Worm (Caenorhabditis elegans) whole organism, late embryonic: Measurements from ENCODE around the gene R05G6.10.

Experiments used
- C08G9.2 ChIP-seq: sonication (generic microtip); optimal IDR thresholded peaks from 2 replicates; lab custom pipeline; 2016; ENCODE audit warnings: mild to moderate bottlenecking, missing genetic modification characterization, moderate library complexity, missing compliant biosample characterization
- C38D4.7 ChIP-seq: fragments of 200-800 bp; sonication (Bioruptor generic); optimal IDR thresholded peaks from 2 replicates; lab custom pipeline; 2018; ENCODE audit warnings: mild to moderate bottlenecking, missing genetic modification characterization, moderate library complexity, missing compliant biosample characterization
- K02D7.2 ChIP-seq: sonication (generic microtip); optimal IDR thresholded peaks from 2 replicates; lab custom pipeline; 2017; ENCODE audit warnings: mild to moderate bottlenecking, missing genetic modification characterization, missing compliant biosample characterization
- K09A11.1 ChIP-seq: sonication (generic microtip); optimal IDR thresholded peaks from 2 replicates; lab custom pipeline; 2017; ENCODE audit warnings: antibody characterized with exemption, mild to moderate bottlenecking, missing genetic modification characterization, missing compliant biosample characterization; ENCODE audit not compliant: insufficient read depth
- ama-1 ChIP-seq: fragments of 150-350 bp; optimal IDR thresholded peaks from 2 replicates; lab custom pipeline; 2014
- ceh-14 ChIP-seq: sonication (generic microtip); optimal IDR thresholded peaks from 2 replicates; lab custom pipeline; 2016; ENCODE audit warnings: missing genotype, missing genetic modification characterization, missing compliant biosample characterization
- ceh-18 ChIP-seq: sonication (generic microtip); optimal IDR thresholded peaks from 2 replicates; lab custom pipeline; 2016; ENCODE audit warnings: missing genetic modification characterization, missing compliant biosample characterization
- ceh-19 ChIP-seq: fragments of 200-800 bp; sonication (Bioruptor generic); optimal IDR thresholded peaks from 2 replicates; lab custom pipeline; 2018; ENCODE audit warnings: mild to moderate bottlenecking, missing genetic modification characterization, missing compliant biosample characterization
- ceh-2 ChIP-seq: sonication (generic microtip); optimal IDR thresholded peaks from 2 replicates; lab custom pipeline; 2016; ENCODE audit warnings: missing genotype, missing genetic modification characterization, missing compliant biosample characterization
- ceh-31 ChIP-seq: sonication (generic microtip); optimal IDR thresholded peaks from 2 replicates; lab custom pipeline; 2016; ENCODE audit warnings: missing genetic modification characterization, missing compliant biosample characterization
- ceh-34 ChIP-seq: sonication (generic microtip); optimal IDR thresholded peaks from 2 replicates; lab custom pipeline; 2016; ENCODE audit warnings: mild to moderate bottlenecking, missing genetic modification characterization, missing compliant biosample characterization
- ceh-45 ChIP-seq: fragments of 200-800 bp; sonication (Bioruptor generic); IDR thresholded peaks from 2 replicates; pipeline ENCODE4 v1.3.6; 2022; ENCODE audit warnings: missing genetic modification reagents, missing genetic modification characterization, missing compliant biosample characterization
- ceh-48 ChIP-seq: sonication (generic microtip); optimal IDR thresholded peaks from 2 replicates; lab custom pipeline; 2016; ENCODE audit warnings: missing genetic modification characterization, inconsistent platforms, missing compliant biosample characterization
- ceh-6 ChIP-seq: fragments of 200-800 bp; sonication (Bioruptor generic); optimal IDR thresholded peaks from 2 replicates; lab custom pipeline; 2018; ENCODE audit warnings: mild to moderate bottlenecking, missing genetic modification characterization, missing compliant biosample characterization
- ceh-9 ChIP-seq: sonication (generic microtip); optimal IDR thresholded peaks from 2 replicates; lab custom pipeline; 2016; ENCODE audit warnings: mild to moderate bottlenecking, missing genetic modification characterization, inconsistent platforms, missing compliant biosample characterization
- che-1 ChIP-seq: sonication (generic microtip); optimal IDR thresholded peaks from 2 replicates; lab custom pipeline; 2016; ENCODE audit warnings: mild to moderate bottlenecking, missing genetic modification characterization, missing compliant biosample characterization
- dmd-4 ChIP-seq: sonication (generic microtip); optimal IDR thresholded peaks from 2 replicates; lab custom pipeline; 2016; ENCODE audit warnings: borderline replicate concordance, missing genetic modification characterization, missing compliant biosample characterization
- dve-1 ChIP-seq: sonication (generic microtip); optimal IDR thresholded peaks from 2 replicates; lab custom pipeline; 2017; ENCODE audit warnings: antibody characterized with exemption, mild to moderate bottlenecking, missing genetic modification characterization, missing compliant biosample characterization
- elt-2 ChIP-seq: sonication (generic microtip); optimal IDR thresholded peaks from 2 replicates; lab custom pipeline; 2016; ENCODE audit warnings: missing genetic modification reagents, missing genetic modification characterization, missing compliant biosample characterization
- elt-4 ChIP-seq: sonication (generic microtip); optimal IDR thresholded peaks from 2 replicates; lab custom pipeline; 2016; ENCODE audit warnings: missing genetic modification characterization, missing compliant biosample characterization
- eyg-1 ChIP-seq: sonication (generic microtip); optimal IDR thresholded peaks from 2 replicates; lab custom pipeline; 2016; ENCODE audit warnings: missing genotype, missing genetic modification characterization, missing compliant biosample characterization
- fkh-6 ChIP-seq: sonication (generic microtip); optimal IDR thresholded peaks from 2 replicates; lab custom pipeline; 2016; ENCODE audit warnings: missing genetic modification characterization, missing compliant biosample characterization
- gmeb-2 ChIP-seq: sonication (generic microtip); optimal IDR thresholded peaks from 2 replicates; lab custom pipeline; 2016; ENCODE audit warnings: missing genetic modification characterization, inconsistent platforms, missing compliant biosample characterization
- hlh-13 ChIP-seq: fragments of 200-800 bp; sonication (Bioruptor generic); optimal IDR thresholded peaks from 2 replicates; lab custom pipeline; 2018; ENCODE audit warnings: mild to moderate bottlenecking, missing genetic modification characterization, missing compliant biosample characterization
- hlh-15 ChIP-seq: sonication (generic microtip); optimal IDR thresholded peaks from 2 replicates; lab custom pipeline; 2016; ENCODE audit warnings: missing genetic modification characterization, missing compliant biosample characterization
- hlh-30 ChIP-seq: sonication (generic microtip); optimal IDR thresholded peaks from 2 replicates; lab custom pipeline; 2017; ENCODE audit warnings: antibody characterized with exemption, missing genetic modification characterization, missing compliant biosample characterization; ENCODE audit not compliant: insufficient read depth
- hlh-6 ChIP-seq: sonication (generic microtip); optimal IDR thresholded peaks from 2 replicates; lab custom pipeline; 2016; ENCODE audit warnings: missing genotype, missing genetic modification characterization, missing compliant biosample characterization
- lin-11 ChIP-seq: fragments of 200-800 bp; sonication (Bioruptor generic); optimal IDR thresholded peaks from 2 replicates; lab custom pipeline; 2018; ENCODE audit warnings: mild to moderate bottlenecking, missing genetic modification characterization, missing compliant biosample characterization
- madf-2 ChIP-seq: sonication (generic microtip); optimal IDR thresholded peaks from 2 replicates; lab custom pipeline; 2017; ENCODE audit warnings: missing genetic modification characterization, missing compliant biosample characterization
- nfya-1 ChIP-seq: sonication (generic microtip); optimal IDR thresholded peaks from 2 replicates; lab custom pipeline; 2017; ENCODE audit warnings: missing genetic modification characterization, mild to moderate bottlenecking, missing compliant biosample characterization, antibody characterized with exemption, moderate library complexity
- nhr-11 ChIP-seq: fragments of 150-350 bp; optimal IDR thresholded peaks from 2 replicates; lab custom pipeline; 2014; ENCODE audit warnings: missing biosample characterization, missing genetic modification characterization
- odd-2 ChIP-seq: sonication (generic microtip); optimal IDR thresholded peaks from 2 replicates; lab custom pipeline; 2017; ENCODE audit warnings: antibody characterized with exemption, mild to moderate bottlenecking, missing genetic modification characterization, missing compliant biosample characterization
- pag-3 ChIP-seq: sonication (generic microtip); optimal IDR thresholded peaks from 2 replicates; lab custom pipeline; 2016; ENCODE audit warnings: missing compliant biosample characterization, missing genetic modification characterization, borderline replicate concordance
- pha-4 ChIP-seq: fragments of 150-350 bp; optimal IDR thresholded peaks from 2 replicates; lab custom pipeline; 2018; ENCODE audit warnings: missing biosample characterization, missing genetic modification reagents, missing genetic modification characterization
- pqm-1 ChIP-seq: sonication (generic microtip); optimal IDR thresholded peaks from 2 replicates; lab custom pipeline; 2016; ENCODE audit warnings: missing genetic modification characterization, missing compliant biosample characterization
- pros-1 ChIP-seq: fragments of 150-350 bp; optimal IDR thresholded peaks from 2 replicates; lab custom pipeline; 2014; ENCODE audit warnings: missing biosample characterization, missing genetic modification reagents, missing genetic modification characterization
- ref-2 ChIP-seq: sonication (generic microtip); optimal IDR thresholded peaks from 2 replicates; lab custom pipeline; 2016; ENCODE audit warnings: missing genetic modification characterization, missing compliant biosample characterization
- rnt-1 ChIP-seq: sonication (generic microtip); optimal IDR thresholded peaks from 2 replicates; lab custom pipeline; 2016; ENCODE audit warnings: missing genetic modification characterization, missing compliant biosample characterization
- tbx-2 ChIP-seq: sonication (generic microtip); optimal IDR thresholded peaks from 2 replicates; lab custom pipeline; 2016; ENCODE audit warnings: missing genetic modification characterization, missing compliant biosample characterization
- tbx-7 ChIP-seq: sonication (generic microtip); optimal IDR thresholded peaks from 2 replicates; lab custom pipeline; 2016; ENCODE audit warnings: missing genotype, missing genetic modification characterization, missing compliant biosample characterization
- unc-42 ChIP-seq: sonication (generic microtip); optimal IDR thresholded peaks from 2 replicates; lab custom pipeline; 2016; ENCODE audit warnings: missing genotype, missing genetic modification characterization, missing compliant biosample characterization
- unc-55 ChIP-seq: sonication (generic microtip); optimal IDR thresholded peaks from 2 replicates; lab custom pipeline; 2017; ENCODE audit warnings: missing biosample characterization, missing genetic modification reagents, missing genetic modification characterization
- unc-86 ChIP-seq: sonication (generic microtip); optimal IDR thresholded peaks from 2 replicates; lab custom pipeline; 2016; ENCODE audit warnings: missing genetic modification characterization, missing compliant biosample characterization
- ztf-16 ChIP-seq: sonication (generic microtip); optimal IDR thresholded peaks from 2 replicates; lab custom pipeline; 2017; ENCODE audit warnings: missing genetic modification characterization, missing compliant biosample characterization

The R05G6.10 gene

ce11 chrIV:7580062-7580614, 37.8 kb upstream of the R05G6.10 start, which contains the start of the genes cec-5 and nol-10:
Gene cec-5 (minus strand): TSS chrIV:7580112.
Gene nol-10 (plus strand): TSS chrIV:7580597.
- TF ChIP-seq ceh-18, result peak; percentile 49
- peak; percentile 28 for TF ChIP-seq ceh-19
- TF ChIP-seq ref-2 (tag; lab: Kevin White, UChicago), result peak; percentile 10
- peak; percentile 1 for TF ChIP-seq eyg-1 (tag; lab: Kevin White, UChicago)
- TF ChIP-seq ceh-31 (tag; lab: Kevin White, UChicago), result peak; percentile 83
- peak; percentile 67 for TF ChIP-seq tbx-2 (tag; lab: Kevin White, UChicago)
- TF ChIP-seq ceh-9 (tag; lab: Kevin White, UChicago), result no peak
- TF ChIP-seq pag-3 (tag; lab: Kevin White, UChicago), result no peak
- no peak for TF ChIP-seq dmd-4 (tag; lab: Kevin White, UChicago)
- peak; percentile 52 for TF ChIP-seq ceh-34
- TF ChIP-seq unc-42 (tag; lab: Kevin White, UChicago), result peak; percentile 92
- peak; percentile 64 for TF ChIP-seq hlh-30 (tag; lab: Kevin White, UChicago)
- TF ChIP-seq gmeb-2, result no peak
- TF ChIP-seq K09A11.1 (tag; lab: Kevin White, UChicago), result peak; percentile 14
- TF ChIP-seq nfya-1 (tag; lab: Kevin White, UChicago), result peak; percentile 95
- peak; percentile 52 for TF ChIP-seq ceh-14
- peak; percentile 53 for TF ChIP-seq dve-1

ce11 chrIV:7578281-7578680, 35.9 kb upstream of the R05G6.10 start, which contains the start of gene F32E10.5:
Gene F32E10.5 (minus strand): TSS chrIV:7578381.
- TF ChIP-seq hlh-6 (tag; lab: Kevin White, UChicago) (no peak), tbx-7 (tag; lab: Kevin White, UChicago) (no peak), madf-2 (tag; lab: Kevin White, UChicago) (no peak), ama-1 (lab: Kevin White, UChicago) (no peak), hlh-13 (GFP tag; lab: Kevin White, UChicago) (no peak), nhr-11 (no peak), pqm-1 (tag; lab: Kevin White, UChicago) (no peak), ztf-16 (tag; lab: Kevin White, UChicago) (no peak), C38D4.7 (GFP tag; lab: Kevin White, UChicago) (no peak), che-1 (tag; lab: Kevin White, UChicago) (no peak), elt-4 (tag; lab: Kevin White, UChicago) (no peak), rnt-1 (tag; lab: Kevin White, UChicago) (no peak), elt-2 (tag; lab: Kevin White, UChicago) (no peak), lin-11 (tag; lab: Kevin White, UChicago) (no peak)

- TF ChIP-seq ceh-48 (tag; lab: Kevin White, UChicago), result peak; percentile 20
- no peak for TF ChIP-seq ceh-34
Observed at ce11 chrIV:7575147-7575768, 32.9 kb upstream of the R05G6.10 start, which contains the start of gene cec-4. Gene cec-4 (plus strand): TSS chrIV:7575718.

- TF ChIP-seq ceh-2 (tag; lab: Kevin White, UChicago) (peak; percentile 91), hlh-30 (tag; lab: Kevin White, UChicago) (peak; percentile 69), nfya-1 (tag; lab: Kevin White, UChicago) (peak; percentile 82), unc-42 (tag; lab: Kevin White, UChicago) (peak; percentile 72), odd-2 (tag; lab: Kevin White, UChicago) (peak; percentile 64), ceh-6 (GFP tag; lab: Kevin White, UChicago) (peak; percentile 97), gmeb-2 (peak; percentile 96), C08G9.2 (peak; percentile 92), ceh-45 (GFP tag; lab: Robert Waterston, UW) (peak; percentile 96), hlh-15 (peak; percentile 93), pros-1 (peak; percentile 22), madf-2 (tag; lab: Kevin White, UChicago) (peak; percentile 96), che-1 (tag; lab: Kevin White, UChicago) (peak; percentile 95), elt-4 (tag; lab: Kevin White, UChicago) (no peak), ceh-19 (peak; percentile 94), rnt-1 (tag; lab: Kevin White, UChicago) (peak; percentile 94), fkh-6 (tag; lab: Kevin White, UChicago) (peak; percentile 95), ceh-31 (tag; lab: Kevin White, UChicago) (peak; percentile 86), unc-86 (tag; lab: Kevin White, UChicago) (peak; percentile 94), ceh-34 (peak; percentile 93), unc-55 (GFP tag; lab: Kevin White, UChicago) (no peak), K02D7.2 (tag; lab: Kevin White, UChicago) (peak; percentile 96), pha-4 (tag; lab: Kevin White, UChicago) (no peak), eyg-1 (tag; lab: Kevin White, UChicago) (peak; percentile 88)
Observed at ce11 chrIV:7573944-7574343, 31.6 kb upstream of the R05G6.10 start.
